Worm (Caenorhabditis elegans) whole organism, mixed stage, embryonic: ENCODE measurements around the gene rpl-25.1.

ENCODE experiments used
- lin-13 ChIP-seq: fragments of 150-350 bp; optimal IDR thresholded peaks from 2 replicates; lab custom pipeline; 2014; ENCODE audit warnings: missing biosample characterization, missing genetic modification characterization
- lsy-2 ChIP-seq: fragments of 150-350 bp; optimal IDR thresholded peaks from 2 replicates; lab custom pipeline; 2014; ENCODE audit warnings: missing biosample characterization, missing genetic modification characterization
- mab-5 ChIP-seq: fragments of 150-350 bp; optimal IDR thresholded peaks from 2 replicates; lab custom pipeline; 2014; ENCODE audit warnings: missing biosample characterization, missing genetic modification characterization
- nhr-12 ChIP-seq: fragments of 150-350 bp; optimal IDR thresholded peaks from 2 replicates; lab custom pipeline; 2014; ENCODE audit warnings: missing biosample characterization, missing genetic modification characterization
- nhr-28 ChIP-seq: fragments of 150-350 bp; optimal IDR thresholded peaks from 2 replicates; lab custom pipeline; 2014; ENCODE audit warnings: missing biosample characterization, missing genetic modification characterization
- snpc-4 ChIP-seq: fragments of 150-350 bp; optimal IDR thresholded peaks from 2 replicates; lab custom pipeline; 2014; ENCODE audit warnings: missing biosample characterization, missing genetic modification characterization
- unc-39 ChIP-seq: fragments of 150-350 bp; optimal IDR thresholded peaks from 2 replicates; lab custom pipeline; 2014; ENCODE audit warnings: missing biosample characterization, missing genetic modification characterization

ce11 chrX:4749080-4749479, 34.1 kb downstream of the rpl-25.1 start, which contains the start of gene lon-2:
- TF ChIP-seq mab-5 (tag; lab: Kevin White, UChicago): no peak
- no peak for TF ChIP-seq lsy-2 (tag; lab: Kevin White, UChicago)
- TF ChIP-seq nhr-12 (tag; lab: Kevin White, UChicago): no peak
- no peak for TF ChIP-seq nhr-28 (tag; lab: Kevin White, UChicago)
- TF ChIP-seq lin-13: no peak
- TF ChIP-seq snpc-4 (tag; lab: Kevin White, UChicago): no peak
- TF ChIP-seq unc-39 (tag; lab: Kevin White, UChicago): no peak
